Worm (Caenorhabditis elegans) whole organism, L4 larva: ENCODE measurements around the gene oig-4.

Source experiments
- F37D6.2 ChIP-seq: sonication (generic microtip); optimal IDR thresholded peaks from 2 replicates; lab custom pipeline; 2016; ENCODE audit warnings: mild to moderate bottlenecking, missing genetic modification characterization, missing compliant biosample characterization
- F44E2.7 ChIP-seq: fragments of 200-800 bp; sonication (Bioruptor generic); IDR thresholded peaks from 2 replicates; pipeline ENCODE4 v2.1.2; 2022; ENCODE audit warnings: missing genetic modification characterization, missing compliant biosample characterization
- Y48G9A.11 ChIP-seq: fragments of 200-800 bp; sonication (Bioruptor generic); IDR thresholded peaks from 2 replicates; pipeline ENCODE4 v1.3.6; 2022; ENCODE audit warnings: missing genetic modification reagents, missing genetic modification characterization, missing compliant biosample characterization
- Y75B8A.6 ChIP-seq: fragments of 200-800 bp; sonication (Bioruptor generic); IDR thresholded peaks from 2 replicates; pipeline ENCODE4 v1.3.6; 2022; ENCODE audit warnings: missing genetic modification reagents, missing genetic modification characterization, missing compliant biosample characterization
- ZK337.2 ChIP-seq: fragments of 200-800 bp; sonication (Bioruptor generic); IDR thresholded peaks from 2 replicates; pipeline ENCODE4 v1.3.6; 2022; ENCODE audit warnings: missing genetic modification reagents, missing genetic modification characterization, missing compliant biosample characterization
- aha-1 ChIP-seq: fragments of 150-350 bp; peaks from one replicate; lab custom pipeline; 2014; ENCODE audit warnings: missing biosample characterization, missing genetic modification characterization
- arid-1 ChIP-seq: fragments of 200-800 bp; sonication (Bioruptor generic); conservative IDR thresholded peaks from 2 replicates; pipeline ENCODE4 v1.3.6; 2022; ENCODE audit warnings: missing genetic modification reagents, missing genetic modification characterization, missing compliant biosample characterization
- ceh-20 ChIP-seq: fragments of 200-800 bp; sonication (Bioruptor generic); IDR thresholded peaks from 2 replicates; pipeline ENCODE4 v1.3.6; 2022; ENCODE audit warnings: missing genetic modification reagents, missing genetic modification characterization, missing compliant biosample characterization
- ceh-32 ChIP-seq: sonication (generic microtip); optimal IDR thresholded peaks from 2 replicates; lab custom pipeline; 2016; ENCODE audit warnings: mild to moderate bottlenecking, missing genetic modification characterization, missing compliant biosample characterization; ENCODE audit not compliant: poor library complexity
- ces-1 ChIP-seq: fragments of 150-350 bp; sonication (generic microtip); optimal IDR thresholded peaks from 4 replicates; lab custom pipeline; 2014; ENCODE audit warnings: missing biosample characterization, missing genetic modification reagents, missing genetic modification characterization
- cey-2 ChIP-seq: sonication (generic microtip); optimal IDR thresholded peaks from 3 replicates; lab custom pipeline; 2017; ENCODE audit warnings: missing genetic modification characterization, mild to moderate bottlenecking, missing compliant biosample characterization, antibody characterized with exemption, borderline replicate concordance; ENCODE audit not compliant: insufficient read depth
- ctbp-1 ChIP-seq: fragments of 200-800 bp; sonication (Bioruptor generic); IDR thresholded peaks from 2 replicates; pipeline ENCODE4 v1.3.6; 2022; ENCODE audit warnings: missing genetic modification reagents, missing genetic modification characterization, missing compliant biosample characterization
- daf-12 ChIP-seq: fragments of 150-350 bp; optimal IDR thresholded peaks from 2 replicates; lab custom pipeline; 2014; ENCODE audit warnings: missing biosample characterization, missing genetic modification reagents, missing genetic modification characterization
- daf-8 ChIP-seq: fragments of 200-800 bp; sonication (Bioruptor generic); IDR thresholded peaks from 2 replicates; pipeline ENCODE4 v1.3.6; 2022; ENCODE audit warnings: missing genetic modification characterization, missing compliant biosample characterization
- dmd-6 ChIP-seq: fragments of 200-800 bp; sonication (Bioruptor generic); IDR thresholded peaks from 2 replicates; pipeline ENCODE4 v1.3.6; 2022; ENCODE audit warnings: missing genetic modification reagents, missing genetic modification characterization, missing compliant biosample characterization
- dpl-1 ChIP-seq: fragments of 150-350 bp; optimal IDR thresholded peaks from 2 replicates; lab custom pipeline; 2014; ENCODE audit warnings: missing biosample characterization, missing genetic modification reagents, missing genetic modification characterization
- duxl-1 ChIP-seq: sonication (generic microtip); optimal IDR thresholded peaks from 2 replicates; lab custom pipeline; 2016; ENCODE audit warnings: mild to moderate bottlenecking, missing genetic modification characterization, moderate library complexity, missing compliant biosample characterization; ENCODE audit not compliant: poor library complexity
- dve-1 ChIP-seq: sonication (generic microtip); optimal IDR thresholded peaks from 2 replicates; lab custom pipeline; 2017; ENCODE audit warnings: antibody characterized with exemption, mild to moderate bottlenecking, missing genetic modification characterization, missing compliant biosample characterization; ENCODE audit not compliant: insufficient read depth
- fkh-10 ChIP-seq: fragments of 150-350 bp; optimal IDR thresholded peaks from 2 replicates; lab custom pipeline; 2014; ENCODE audit warnings: missing biosample characterization, missing genetic modification reagents, missing genetic modification characterization
- gei-8 ChIP-seq: fragments of 200-800 bp; sonication (Bioruptor generic); optimal IDR thresholded peaks from 2 replicates; lab custom pipeline; 2018; ENCODE audit warnings: mild to moderate bottlenecking, missing genetic modification characterization, missing compliant biosample characterization
- hlh-11 ChIP-seq: fragments of 200-800 bp; sonication (Bioruptor generic); optimal IDR thresholded peaks from 2 replicates; lab custom pipeline; 2018; ENCODE audit warnings: mild to moderate bottlenecking, missing genetic modification characterization, missing compliant biosample characterization
- hmg-1.1 ChIP-seq: fragments of 200-800 bp; sonication (Bioruptor generic); IDR thresholded peaks from 2 replicates; pipeline ENCODE4 v1.3.6; 2022; ENCODE audit warnings: missing genetic modification reagents, missing genetic modification characterization, missing compliant biosample characterization
- jun-1 ChIP-seq: fragments of 150-350 bp; optimal IDR thresholded peaks from 2 replicates; lab custom pipeline; 2014; ENCODE audit warnings: missing biosample characterization, missing genetic modification reagents, missing genetic modification characterization
- lin-38 ChIP-seq: fragments of 200-800 bp; sonication (Bioruptor generic); IDR thresholded peaks from 2 replicates; pipeline ENCODE4 v1.3.6; 2022; ENCODE audit warnings: missing genetic modification reagents, missing genetic modification characterization, missing compliant biosample characterization
- lin-39 ChIP-seq: fragments of 150-350 bp; optimal IDR thresholded peaks from 2 replicates; lab custom pipeline; 2014; ENCODE audit warnings: missing biosample characterization, missing genetic modification reagents, missing genetic modification characterization
- madf-5 ChIP-seq, 2 experiments: fragments of 200-800 bp; sonication (Bioruptor generic); IDR thresholded peaks; 2 replicates each; pipeline ENCODE4 v1.3.6; 2022; ENCODE audit warnings: missing compliant biosample characterization in 2 of 2, missing genetic modification characterization in 2 of 2
- mdl-1 ChIP-seq, 2 experiments: fragments of 150-350 bp in 1 of 2; sonication (generic microtip) in 1 of 2; optimal IDR thresholded peaks; 2 replicates each; lab custom pipeline; 2014 to 2017; ENCODE audit warnings: missing biosample characterization in 2 of 2, missing genetic modification characterization in 2 of 2
- mep-1 ChIP-seq: fragments of 150-350 bp; sonication (generic microtip); optimal IDR thresholded peaks from 3 replicates; lab custom pipeline; 2014; ENCODE audit warnings: missing biosample characterization, missing genetic modification characterization
- nhr-102 ChIP-seq: sonication (generic microtip); optimal IDR thresholded peaks from 2 replicates; lab custom pipeline; 2016; ENCODE audit warnings: mild to moderate bottlenecking, missing genetic modification characterization, moderate library complexity, missing compliant biosample characterization
- nhr-41 ChIP-seq: fragments of 200-800 bp; sonication (Bioruptor generic); IDR thresholded peaks from 2 replicates; pipeline ENCODE4 v1.3.6; 2022; ENCODE audit warnings: missing genetic modification reagents, missing genetic modification characterization, missing compliant biosample characterization
- nhr-42 ChIP-seq: fragments of 200-800 bp; sonication (Bioruptor generic); IDR thresholded peaks from 2 replicates; pipeline ENCODE4 v1.3.6; 2022; ENCODE audit warnings: missing genetic modification characterization, missing compliant biosample characterization
- rbr-2 ChIP-seq: sonication (generic microtip); optimal IDR thresholded peaks from 2 replicates; lab custom pipeline; 2016; ENCODE audit warnings: missing genotype, missing genetic modification characterization, missing compliant biosample characterization
- skn-1 ChIP-seq: fragments of 150-350 bp; optimal IDR thresholded peaks from 2 replicates; lab custom pipeline; 2014; ENCODE audit warnings: missing biosample characterization, missing genetic modification characterization
- tra-1 ChIP-seq: fragments of 200-800 bp; sonication (Bioruptor generic); IDR thresholded peaks from 2 replicates; pipeline ENCODE4 v1.3.6; 2022; ENCODE audit warnings: missing genetic modification reagents, missing genetic modification characterization, missing compliant biosample characterization
- vab-7 ChIP-seq: fragments of 200-800 bp; sonication (Bioruptor generic); IDR thresholded peaks from 2 replicates; pipeline ENCODE4 v1.3.6; 2022; ENCODE audit warnings: missing genetic modification reagents, missing genetic modification characterization, missing compliant biosample characterization
- zag-1 ChIP-seq: fragments of 150-350 bp; optimal IDR thresholded peaks from 2 replicates; lab custom pipeline; 2014; ENCODE audit warnings: missing biosample characterization, missing genetic modification characterization
- zip-11 ChIP-seq: fragments of 200-800 bp; sonication (Bioruptor generic); IDR thresholded peaks from 2 replicates; pipeline ENCODE4 v1.3.6; 2022; ENCODE audit warnings: missing genetic modification characterization, missing compliant biosample characterization
- ztf-7 ChIP-seq: fragments of 150-350 bp; optimal IDR thresholded peaks from 2 replicates; lab custom pipeline; 2014; ENCODE audit warnings: missing biosample characterization, missing genetic modification characterization

Gene oig-4

DNA sequence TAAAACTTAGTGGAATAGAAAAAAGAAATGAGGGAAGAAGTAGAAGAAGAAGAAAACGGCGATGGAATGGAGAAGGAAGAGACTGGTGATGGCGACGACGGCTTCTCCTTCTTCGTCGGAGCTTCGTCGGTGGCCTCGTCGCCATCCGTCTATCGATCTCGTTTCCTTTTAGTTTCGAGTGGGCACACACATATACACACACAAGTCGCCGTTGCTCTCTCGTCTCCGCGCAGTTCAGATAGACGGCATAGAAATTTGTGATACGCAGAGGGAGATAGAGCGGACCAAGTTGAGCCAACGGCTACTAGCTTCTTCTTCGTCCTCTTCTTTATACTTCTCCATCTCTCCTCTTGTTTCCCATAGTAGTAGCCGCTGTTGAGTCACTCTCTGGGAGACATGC, 20.1 kb upstream of the oig-4 start (continued):
- no peak for TF ChIP-seq jun-1 (tag; lab: Kevin White, UChicago)
- TF ChIP-seq daf-8 (GFP tag; lab: Robert Waterston, UW), result no peak
- TF ChIP-seq cey-2 (tag; lab: Kevin White, UChicago), result no peak
- TF ChIP-seq Y75B8A.6 (GFP tag; lab: Robert Waterston, UW), result no peak
- peak; percentile 80 for TF ChIP-seq F37D6.2 (tag; lab: Kevin White, UChicago)
- TF ChIP-seq rbr-2, result peak; percentile 49
- TF ChIP-seq hlh-11 (tag; lab: Kevin White, UChicago), result no peak
- TF ChIP-seq daf-12 (tag; lab: Kevin White, UChicago), result no peak
- peak; percentile 25 for TF ChIP-seq mep-1 (tag; lab: Kevin White, UChicago)
- peak; percentile 87 for TF ChIP-seq fkh-10
- TF ChIP-seq dve-1 (tag; lab: Kevin White, UChicago), result no peak
- peak; percentile 62 for TF ChIP-seq hmg-1.1 (GFP tag; lab: Robert Waterston, UW)
- TF ChIP-seq dmd-6 (GFP tag; lab: Robert Waterston, UW), result 0 out of 2 replicates have a peak, but pooled peaks have one; percentile 12
- TF ChIP-seq ZK337.2 (GFP tag; lab: Robert Waterston, UW), result no peak
- peak; percentile 94 for TF ChIP-seq aha-1 (tag; lab: Kevin White, UChicago)
- TF ChIP-seq mdl-1 (tag; optimal IDR thresholded peaks at IDR 0.05; lab: Kevin White, UChicago), result no peak
- no peak for TF ChIP-seq nhr-102 (tag; lab: Kevin White, UChicago)

DNA sequence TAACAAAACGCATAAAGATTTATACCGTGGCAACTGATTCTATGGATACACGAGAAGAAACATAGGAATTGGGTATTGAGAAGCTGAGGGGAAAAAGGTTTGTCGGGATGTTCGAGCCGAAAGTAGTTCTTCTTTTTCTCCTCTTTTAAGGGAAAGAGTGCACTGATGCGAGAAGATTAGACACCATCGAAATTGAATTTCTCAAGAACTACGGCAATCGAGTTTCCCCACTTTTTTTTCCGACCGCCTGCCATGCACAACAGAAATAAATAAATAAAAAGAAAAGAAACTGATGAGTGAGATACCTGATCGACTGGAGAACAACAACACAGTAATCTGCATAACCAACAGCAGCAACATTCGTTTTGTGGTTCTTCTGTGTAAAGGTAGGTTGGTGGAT, 19.1 kb upstream of the oig-4 start:
- TF ChIP-seq dpl-1 (GFP tag; lab: Kevin White, UChicago) (no peak), Y48G9A.11 (no peak), lin-39 (tag; lab: Kevin White, UChicago) (no peak), mdl-1 (tag; optimal IDR thresholded peaks at IDR 0.05; lab: Kevin White, UChicago) (no peak), F44E2.7 (GFP tag; lab: Robert Waterston, UW) (no peak), madf-5 (GFP tag; IDR thresholded peaks at IDR 0.05; lab: Robert Waterston, UW) (no peak), ces-1 (GFP tag; lab: Kevin White, UChicago) (peak; percentile 67), fkh-10 (peak; percentile 61), lin-38 (GFP tag; lab: Robert Waterston, UW) (no peak), nhr-42 (GFP tag; lab: Robert Waterston, UW) (no peak), rbr-2 (no peak), nhr-41 (GFP tag; lab: Robert Waterston, UW) (no peak), ztf-7 (tag; lab: Kevin White, UChicago) (no peak)

DNA sequence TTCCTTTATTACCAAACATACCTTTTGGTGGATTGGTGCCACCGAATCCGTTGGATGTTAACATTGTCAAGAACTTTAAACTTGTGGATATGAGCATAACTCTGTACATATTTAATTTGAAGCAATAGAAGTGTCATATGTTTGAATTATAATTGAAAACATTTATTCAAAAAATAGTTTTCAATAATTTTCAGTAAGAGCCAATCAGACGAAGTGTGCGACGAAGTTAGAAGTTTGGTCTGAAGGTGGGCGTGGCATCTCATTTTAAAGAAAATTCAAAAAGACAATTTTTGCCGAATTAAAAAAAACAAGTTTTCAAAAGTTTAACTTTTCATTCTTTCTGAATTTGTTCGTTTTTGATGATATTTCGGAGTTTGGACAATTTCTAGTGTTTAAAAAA, 18.5 kb upstream of the oig-4 start, which contains the start of gene syd-1:
Gene syd-1, minus strand, starts transcription at position 101 of the 400 bp plus-strand sequence.
- TF ChIP-seq nhr-41 (GFP tag; lab: Robert Waterston, UW), result no peak
- TF ChIP-seq ceh-32 (tag; lab: Kevin White, UChicago), result no peak
- no peak for TF ChIP-seq tra-1 (GFP tag; lab: Robert Waterston, UW)
- TF ChIP-seq gei-8 (GFP tag; lab: Kevin White, UChicago), result no peak
- no peak for TF ChIP-seq ceh-20
- no peak for TF ChIP-seq arid-1 (GFP tag; lab: Robert Waterston, UW)
- no peak for TF ChIP-seq vab-7 (GFP tag; lab: Robert Waterston, UW)
- TF ChIP-seq skn-1, result no peak
- no peak for TF ChIP-seq zag-1 (tag; lab: Kevin White, UChicago)
- no peak for TF ChIP-seq duxl-1 (tag; lab: Kevin White, UChicago)
- no peak for TF ChIP-seq ctbp-1 (GFP tag; lab: Robert Waterston, UW)
- no peak for TF ChIP-seq zip-11 (GFP tag; lab: Robert Waterston, UW)
- TF ChIP-seq lin-39 (tag; lab: Kevin White, UChicago), result no peak
